Fruit fly (Drosophila melanogaster) whole organism, embryonic: Measurements from ENCODE around the gene CG42809.

Source experiments
- Antp ChIP-seq: fragments of 200-800 bp; sonication (Bioruptor generic); optimal IDR thresholded peaks from 3 replicates; lab custom pipeline; 2016; ENCODE audit warnings: missing biosample characterization, missing genetic modification characterization
- CG10366 ChIP-seq: fragments of 200-800 bp; sonication (Bioruptor generic); IDR thresholded peaks from 2 replicates; pipeline ENCODE4 v1.3.6; 2022; ENCODE audit warnings: missing biosample characterization, missing genetic modification characterization
- CG11695 ChIP-seq: fragments of 200-800 bp; sonication (Bioruptor generic); IDR thresholded peaks from 3 replicates; pipeline ENCODE4 v1.3.6; 2022; ENCODE audit warnings: missing biosample characterization, missing genetic modification characterization
- CG13624 ChIP-seq: fragments of 200-800 bp; sonication (Bioruptor generic); optimal IDR thresholded peaks from 2 replicates; lab custom pipeline; 2016; ENCODE audit warnings: missing biosample characterization, missing genetic modification characterization
- CG14860 ChIP-seq: fragments of 200-800 bp; sonication (Bioruptor generic); IDR thresholded peaks from 3 replicates; pipeline ENCODE4 v1.3.6; 2022; ENCODE audit warnings: missing biosample characterization, missing genetic modification characterization; ENCODE audit not compliant: partially characterized antibody
- CG17359 ChIP-seq: fragments of 200-800 bp; sonication (Bioruptor generic); optimal IDR thresholded peaks from 3 replicates; lab custom pipeline; 2018; ENCODE audit warnings: missing biosample characterization, mild to moderate bottlenecking, missing genetic modification characterization, moderate library complexity
- CG17361 ChIP-seq: fragments of 200-800 bp; sonication (Bioruptor generic); IDR thresholded peaks from 3 replicates; pipeline ENCODE4 v1.3.6; 2022; ENCODE audit warnings: missing biosample characterization, missing genetic modification characterization
- CG18619 ChIP-seq: fragments of 200-800 bp; sonication (Bioruptor generic); optimal IDR thresholded peaks from 3 replicates; lab custom pipeline; 2017; ENCODE audit warnings: missing biosample characterization, mild to moderate bottlenecking, missing genetic modification characterization
- CG18764 ChIP-seq: fragments of 200-800 bp; sonication (Bioruptor generic); optimal IDR thresholded peaks from 3 replicates; lab custom pipeline; 2016; ENCODE audit warnings: missing biosample characterization, missing genetic modification characterization
- CG2678 ChIP-seq: fragments of 200-800 bp; sonication (Bioruptor generic); optimal IDR thresholded peaks from 3 replicates; lab custom pipeline; 2019; ENCODE audit warnings: missing biosample characterization, mild to moderate bottlenecking, missing genetic modification characterization, moderate library complexity
- CG30020 ChIP-seq: fragments of 200-800 bp; optimal IDR thresholded peaks from 2 replicates; lab custom pipeline; 2019; ENCODE audit warnings: missing biosample characterization, mild to moderate bottlenecking, missing genetic modification characterization, moderate library complexity
- CG32532 ChIP-seq: fragments of 200-800 bp; sonication (Bioruptor generic); IDR thresholded peaks from 2 replicates; pipeline ENCODE4 v1.3.6; 2022; ENCODE audit warnings: missing biosample characterization, missing genetic modification characterization
- CG3281 ChIP-seq: fragments of 200-800 bp; sonication (Bioruptor generic); optimal IDR thresholded peaks from 3 replicates; lab custom pipeline; 2017; ENCODE audit warnings: missing biosample characterization, mild to moderate bottlenecking, missing genetic modification characterization
- CG3838 ChIP-seq: fragments of 200-800 bp; sonication (Bioruptor generic); optimal IDR thresholded peaks from 3 replicates; lab custom pipeline; 2016; ENCODE audit warnings: missing biosample characterization, missing genetic modification characterization
- CG42726 ChIP-seq: fragments of 200-800 bp; sonication (Bioruptor generic); IDR thresholded peaks from 2 replicates; pipeline ENCODE4 v1.3.6; 2022; ENCODE audit warnings: missing biosample characterization, missing genetic modification characterization; ENCODE audit not compliant: partially characterized antibody
- CG4404 ChIP-seq: fragments of 200-800 bp; sonication (Bioruptor generic); IDR thresholded peaks from 2 replicates; pipeline ENCODE4 v1.3.6; 2022; ENCODE audit warnings: missing biosample characterization, missing genetic modification characterization
- CG4730 ChIP-seq: fragments of 200-800 bp; sonication (Bioruptor generic); IDR thresholded peaks from 2 replicates; pipeline ENCODE4 v1.3.6; 2022; ENCODE audit warnings: missing biosample characterization, missing genetic modification characterization
- CG6765 ChIP-seq: fragments of 200-800 bp; sonication (Bioruptor generic); optimal IDR thresholded peaks from 3 replicates; lab custom pipeline; 2017; ENCODE audit warnings: missing biosample characterization, mild to moderate bottlenecking, missing genetic modification characterization
- CG7556 ChIP-seq: fragments of 200-800 bp; sonication (Bioruptor generic); optimal IDR thresholded peaks from 2 replicates; lab custom pipeline; 2017; ENCODE audit warnings: missing biosample characterization, mild to moderate bottlenecking, missing genetic modification characterization
- CG7745 ChIP-seq: fragments of 200-800 bp; sonication (Bioruptor generic); optimal IDR thresholded peaks from 2 replicates; lab custom pipeline; 2018; ENCODE audit warnings: missing biosample characterization, mild to moderate bottlenecking, missing genetic modification characterization, moderate library complexity
- CG8089 ChIP-seq: fragments of 200-800 bp; sonication (Bioruptor generic); optimal IDR thresholded peaks from 3 replicates; lab custom pipeline; 2016; ENCODE audit warnings: missing biosample characterization, missing genetic modification characterization
- Dek ChIP-seq: fragments of 200-800 bp; sonication (Bioruptor generic); optimal IDR thresholded peaks from 3 replicates; lab custom pipeline; 2019; ENCODE audit warnings: missing biosample characterization, mild to moderate bottlenecking, missing genetic modification characterization, moderate library complexity
- HLH3B ChIP-seq: fragments of 200-800 bp; sonication (Bioruptor generic); IDR thresholded peaks from 2 replicates; pipeline ENCODE4 v1.3.6; 2022; ENCODE audit warnings: missing biosample characterization, missing genetic modification characterization
- Hr78 ChIP-seq, 2 experiments: fragments of 200-800 bp in 1 of 2; fragments of >200 bp in 1 of 2; sonication (Bioruptor generic) in 1 of 2; optimal IDR thresholded peaks; 2 replicates each; lab custom pipeline; 2017 to 2019; ENCODE audit warnings: missing biosample characterization in 2 of 2, missing genetic modification characterization in 2 of 2, mild to moderate bottlenecking in 1 of 2, moderate library complexity in 1 of 2
- MTF-1 ChIP-seq: fragments of 200-800 bp; sonication (Bioruptor generic); optimal IDR thresholded peaks from 2 replicates; lab custom pipeline; 2018; ENCODE audit warnings: missing biosample characterization, mild to moderate bottlenecking, missing genetic modification characterization, borderline replicate concordance
- Myb ChIP-seq: fragments of 200-800 bp; sonication (Bioruptor generic); optimal IDR thresholded peaks from 2 replicates; lab custom pipeline; 2016; ENCODE audit warnings: missing biosample characterization, missing genetic modification characterization
- NC2α ChIP-seq: fragments of 200-800 bp; sonication (Bioruptor generic); optimal IDR thresholded peaks from 2 replicates; lab custom pipeline; 2016; ENCODE audit warnings: missing biosample characterization, missing genetic modification characterization
- NC2β ChIP-seq: fragments of 200-800 bp; sonication (Bioruptor generic); optimal IDR thresholded peaks from 2 replicates; lab custom pipeline; 2016; ENCODE audit warnings: missing biosample characterization, missing genetic modification characterization
- Pdp1 ChIP-seq, 2 experiments: fragments of 200-800 bp; sonication (Bioruptor generic); optimal IDR thresholded peaks; 3 replicates each; lab custom pipeline; 2016; ENCODE audit warnings: missing biosample characterization in 2 of 2, missing genetic modification characterization in 2 of 2, mild to moderate bottlenecking in 1 of 2, moderate library complexity in 1 of 2
- Sox102F ChIP-seq: fragments of 200-800 bp; sonication (Bioruptor generic); optimal IDR thresholded peaks from 2 replicates; lab custom pipeline; 2018; ENCODE audit warnings: missing biosample characterization, mild to moderate bottlenecking, missing genetic modification characterization, moderate library complexity
- Vsx1 ChIP-seq: fragments of 200-800 bp; sonication (Bioruptor generic); optimal IDR thresholded peaks from 2 replicates; lab custom pipeline; 2017; ENCODE audit warnings: missing biosample characterization, mild to moderate bottlenecking, missing genetic modification characterization, missing genetic modification reagents
- amos ChIP-seq: fragments of 200-800 bp; sonication (Bioruptor generic); IDR thresholded peaks from 2 replicates; pipeline ENCODE4 v1.3.6; 2022; ENCODE audit warnings: missing biosample characterization, missing genetic modification characterization; ENCODE audit not compliant: partially characterized antibody
- corto ChIP-seq: fragments of 200-800 bp; sonication (Bioruptor generic); optimal IDR thresholded peaks from 2 replicates; lab custom pipeline; 2016; ENCODE audit warnings: missing biosample characterization, mild to moderate bottlenecking, missing genetic modification characterization, moderate library complexity
- dimm ChIP-seq: fragments of 200-800 bp; sonication (Bioruptor generic); IDR thresholded peaks from 2 replicates; pipeline ENCODE4 v1.3.6; 2022; ENCODE audit warnings: missing biosample characterization, missing genetic modification characterization
- dysf ChIP-seq: fragments of 200-800 bp; sonication (Bioruptor generic); IDR thresholded peaks from 3 replicates; pipeline ENCODE4 v1.3.6; 2022; ENCODE audit warnings: missing biosample characterization, missing genetic modification characterization
- gce ChIP-seq: fragments of 200-800 bp; sonication (Bioruptor generic); IDR thresholded peaks from 3 replicates; pipeline ENCODE4 v1.3.6; 2022; ENCODE audit warnings: missing biosample characterization, missing genetic modification characterization
- grn ChIP-seq: fragments of 200-800 bp; sonication (Bioruptor generic); optimal IDR thresholded peaks from 3 replicates; lab custom pipeline; 2017; ENCODE audit warnings: missing biosample characterization, missing genetic modification characterization
- nmo ChIP-seq: fragments of 200-800 bp; sonication (Bioruptor generic); optimal IDR thresholded peaks from 2 replicates; lab custom pipeline; 2018; ENCODE audit warnings: missing biosample characterization, mild to moderate bottlenecking, missing genetic modification characterization, moderate library complexity
- otp ChIP-seq: fragments of 200-800 bp; sonication (Bioruptor generic); IDR thresholded peaks from 3 replicates; pipeline ENCODE4, ENCODE4 v1.3.6; 2022; ENCODE audit warnings: missing biosample characterization, missing genetic modification characterization
- rib ChIP-seq: fragments of 200-800 bp; sonication (Bioruptor generic); IDR thresholded peaks from 2 replicates; pipeline ENCODE4 v1.3.6; 2022; ENCODE audit warnings: missing biosample characterization, missing genetic modification characterization
- row ChIP-seq: fragments of 200-800 bp; sonication (Bioruptor generic); IDR thresholded peaks from 3 replicates; pipeline ENCODE4 v1.3.6; 2022; ENCODE audit warnings: missing biosample characterization, missing genetic modification characterization
- seq ChIP-seq: fragments of 200-800 bp; sonication (Bioruptor generic); IDR thresholded peaks from 2 replicates; pipeline ENCODE4 v1.3.6; 2022; ENCODE audit warnings: missing biosample characterization, missing genetic modification characterization
- sisA ChIP-seq: fragments of 200-800 bp; sonication (Bioruptor generic); IDR thresholded peaks from 2 replicates; pipeline ENCODE4 v1.3.6; 2022; ENCODE audit warnings: missing biosample characterization, missing genetic modification characterization
- sna ChIP-seq: fragments of 200-800 bp; sonication (Bioruptor generic); IDR thresholded peaks from 2 replicates; pipeline ENCODE4 v1.3.6; 2022; ENCODE audit warnings: missing biosample characterization, missing genetic modification characterization; ENCODE audit not compliant: partially characterized antibody
- tll ChIP-seq, 2 experiments: fragments of 200-800 bp in 1 of 2; fragments of >200 bp in 1 of 2; sonication (Bioruptor generic) in 1 of 2; optimal IDR thresholded peaks; 2 replicates each; lab custom pipeline; 2017 to 2019; ENCODE audit warnings: missing biosample characterization in 2 of 2, missing genetic modification characterization in 2 of 2, mild to moderate bottlenecking in 1 of 2, moderate library complexity in 1 of 2
- twi ChIP-seq: fragments of 200-800 bp; optimal IDR thresholded peaks from 2 replicates; lab custom pipeline; 2019; ENCODE audit warnings: missing biosample characterization, mild to moderate bottlenecking, missing genetic modification characterization, moderate library complexity
- wdn ChIP-seq: fragments of 200-800 bp; sonication (Bioruptor generic); IDR thresholded peaks from 2 replicates; pipeline ENCODE4 v1.3.6; 2022; ENCODE audit warnings: missing biosample characterization, missing genetic modification characterization
- zfh1 ChIP-seq: fragments of 200-800 bp; sonication (Bioruptor generic); IDR thresholded peaks from 3 replicates; pipeline ENCODE4 v1.3.6; 2022; ENCODE audit warnings: missing biosample characterization, missing genetic modification characterization

The CG42809 gene

DNA sequence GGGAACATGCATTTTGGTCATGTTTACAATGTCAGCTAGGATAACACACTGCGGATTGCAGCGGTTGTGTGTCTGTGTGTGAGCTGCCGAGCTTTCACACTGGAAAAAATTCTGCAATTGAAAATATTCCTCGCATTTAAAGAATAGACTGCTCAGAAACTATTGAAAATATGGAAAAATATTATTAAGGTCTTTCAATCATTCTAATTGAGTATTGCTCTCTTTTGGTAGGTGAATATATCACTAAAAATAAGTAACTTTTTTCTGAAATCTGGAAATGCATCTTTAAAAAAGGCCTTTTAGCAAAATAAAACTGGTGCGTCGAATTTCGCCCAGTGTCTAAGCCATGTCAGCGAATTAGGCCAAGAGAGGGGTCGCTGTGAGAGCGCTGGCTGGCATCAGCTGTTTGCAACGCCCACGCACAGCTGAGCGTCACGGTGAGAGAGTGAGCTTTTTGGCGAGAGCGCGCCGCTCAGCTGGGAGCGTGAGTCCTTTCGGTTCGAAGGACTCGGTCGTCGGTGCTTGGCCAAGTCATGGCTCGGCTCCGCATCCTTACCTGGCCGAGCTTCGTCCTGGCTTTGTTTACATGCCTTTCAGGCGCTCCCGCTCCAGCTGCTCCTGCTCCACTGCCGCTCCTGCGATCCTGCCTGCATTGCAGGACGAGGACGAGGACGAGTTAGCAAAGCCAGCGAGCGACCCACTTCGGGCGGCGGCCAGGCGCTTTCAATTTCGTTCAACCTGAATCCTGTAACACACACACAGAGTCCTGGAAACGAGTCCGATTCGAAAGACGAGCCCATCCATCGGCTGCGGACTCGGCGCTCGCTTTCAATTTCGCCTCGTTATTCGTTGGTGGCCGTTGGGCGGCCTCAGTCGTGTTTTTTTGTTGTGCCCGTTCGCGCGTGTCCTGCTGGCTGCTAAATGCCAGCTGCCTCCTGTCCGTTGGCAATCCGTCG lies 3.9 kb downstream of the CG42809 start, which contains the start of gene CG46308 (continued):
- TF ChIP-seq CG42726 (GFP tag; lab: Robert Waterston, UW): no peak
- TF ChIP-seq CG3838 (GFP tag; lab: Kevin White, UChicago): no peak
- TF ChIP-seq Myb: no peak
- TF ChIP-seq CG6765: no peak
- no peak for TF ChIP-seq CG8089 (GFP tag; lab: Kevin White, UChicago)
- no peak for TF ChIP-seq NC2α (GFP tag; lab: Kevin White, UChicago)
- no peak for TF ChIP-seq gce (GFP tag; lab: Robert Waterston, UW)
- no peak for TF ChIP-seq rib (GFP tag; lab: Robert Waterston, UW)
- no peak for TF ChIP-seq CG32532 (GFP tag; lab: Robert Waterston, UW)
- no peak for TF ChIP-seq nmo (GFP tag; lab: Kevin White, UChicago)
- no peak; the same call in 2 of the 3 replicates for TF ChIP-seq row (GFP tag; lab: Robert Waterston, UW)
- TF ChIP-seq corto (GFP tag; lab: Kevin White, UChicago): no peak
- TF ChIP-seq CG14860 (GFP tag; lab: Robert Waterston, UW): no peak
- no peak for TF ChIP-seq wdn (GFP tag; lab: Robert Waterston, UW)
- TF ChIP-seq Hr78 (GFP tag; optimal IDR thresholded peaks at IDR 0.05; lab: Kevin White, UChicago): no peak
- peak; percentile 71 for TF ChIP-seq CG2678
- TF ChIP-seq CG30020: no peak
- TF ChIP-seq otp (GFP tag; lab: Robert Waterston, UW): no peak
- no peak for TF ChIP-seq CG4730
- no peak for TF ChIP-seq CG7745 (tag; lab: Kevin White, UChicago)
- TF ChIP-seq sna (GFP tag; lab: Robert Waterston, UW): no peak
- TF ChIP-seq sisA (GFP tag; lab: Robert Waterston, UW): no peak
- TF ChIP-seq amos: no peak
- TF ChIP-seq zfh1: no peak
- TF ChIP-seq Sox102F (GFP tag; lab: Kevin White, UChicago): no peak
- no peak for TF ChIP-seq CG10366
- no peak for TF ChIP-seq tll (GFP tag; optimal IDR thresholded peaks at IDR 0.05; lab: Kevin White, UChicago)
- TF ChIP-seq CG4404: no peak
- peak; percentile 10 for TF ChIP-seq Dek (tag; lab: Kevin White, UChicago)
- TF ChIP-seq CG13624 (GFP tag; lab: Kevin White, UChicago): no peak
- TF ChIP-seq Pdp1 (GFP tag; optimal IDR thresholded peaks at IDR 0.05; lab: Kevin White, UChicago): peak in 1 of 2 experiments; percentile 31
- peak; percentile 49 for TF ChIP-seq CG3281 (GFP tag; lab: Kevin White, UChicago)
- no peak for TF ChIP-seq HLH3B (GFP tag; lab: Robert Waterston, UW)
- TF ChIP-seq NC2β (GFP tag; lab: Kevin White, UChicago): no peak
- no peak for TF ChIP-seq grn (GFP tag; lab: Kevin White, UChicago)
- peak; percentile 28 for TF ChIP-seq CG18619
- no peak for TF ChIP-seq twi (tag; lab: Kevin White, UChicago)
- no peak for TF ChIP-seq CG17359 (tag; lab: Kevin White, UChicago)
- TF ChIP-seq Vsx1 (GFP tag; lab: Kevin White, UChicago): no peak
- no peak for TF ChIP-seq MTF-1 (GFP tag; lab: Kevin White, UChicago)
- TF ChIP-seq CG11695 (GFP tag; lab: Robert Waterston, UW): no peak
- TF ChIP-seq CG7556: peak; percentile 67
- no peak for TF ChIP-seq dimm (GFP tag; lab: Robert Waterston, UW)
- no peak for TF ChIP-seq seq (GFP tag; lab: Robert Waterston, UW)
- peak; percentile 11 for TF ChIP-seq Antp (GFP tag; lab: Kevin White, UChicago)
- no peak for TF ChIP-seq CG17361 (GFP tag; lab: Robert Waterston, UW)
- no peak for TF ChIP-seq CG18764 (GFP tag; lab: Kevin White, UChicago)
- TF ChIP-seq dysf (GFP tag; lab: Robert Waterston, UW): peak; percentile 27; the same call in 1 of the 3 replicates
